Worm (Caenorhabditis elegans): Measurements from ENCODE around the gene C10A4.2.

DNA sequence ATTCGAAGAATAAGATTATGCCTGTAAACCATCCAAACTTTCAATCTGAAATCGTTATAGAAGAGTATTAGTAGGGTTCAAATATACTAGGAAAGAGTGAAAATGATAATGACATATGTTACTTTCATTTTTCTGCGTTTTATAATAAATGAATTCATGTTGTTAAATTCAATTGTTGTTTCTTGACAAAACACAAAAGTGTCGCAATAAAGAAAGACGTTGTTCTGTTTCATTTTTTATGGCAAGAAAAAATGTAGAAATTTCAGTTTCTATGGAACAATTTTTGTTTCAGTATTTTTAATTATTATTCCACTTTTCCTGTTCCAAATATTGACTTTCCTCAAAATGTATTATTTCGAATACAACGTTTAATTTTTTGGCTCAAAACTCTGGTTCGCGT is 9.2 kb upstream of the C10A4.2 start, which contains the start of gene C10A4.4:
- TF ChIP-seq pag-3 (tag; optimal IDR thresholded peaks at IDR 0.05; ENCODE audit: borderline replicate concordance), result no peak
- TF ChIP-seq ceh-9 (tag; optimal IDR thresholded peaks at IDR 0.05), result no peak
- TF ChIP-seq nhr-232 (tag; optimal IDR thresholded peaks at IDR 0.05), result no peak
- no peak for TF ChIP-seq ceh-24 (tag; optimal IDR thresholded peaks at IDR 0.05)
- TF ChIP-seq dmd-4 (tag; optimal IDR thresholded peaks at IDR 0.05; ENCODE audit: borderline replicate concordance), result no peak
- TF ChIP-seq ahr-1 (tag; optimal IDR thresholded peaks at IDR 0.05), result no peak
- TF ChIP-seq odd-2 (tag; optimal IDR thresholded peaks at IDR 0.05), result no peak
- no peak for TF ChIP-seq syd-9 (tag; optimal IDR thresholded peaks at IDR 0.05)
- TF ChIP-seq T23F11.4 (GFP tag; optimal IDR thresholded peaks at IDR 0.05), result no peak
- TF ChIP-seq pha-4 (tag; optimal IDR thresholded peaks at IDR 0.05), result no peak
- no peak for TF ChIP-seq ceh-19 (GFP tag; optimal IDR thresholded peaks at IDR 0.05)
- no peak for TF ChIP-seq ztf-16 (tag; optimal IDR thresholded peaks at IDR 0.05)
